Worm (Caenorhabditis elegans) whole organism, midembryonic: ENCODE data around the gene srz-14.

Source experiments
- ztf-23 ChIP-seq: fragments of 200-800 bp; sonication (Bioruptor generic); IDR thresholded peaks from 2 replicates; pipeline ENCODE4 v1.3.6; 2022; ENCODE audit warnings: missing genetic modification reagents, missing genetic modification characterization, missing compliant biosample characterization
- ztf-29 ChIP-seq: fragments of 200-800 bp; sonication (Bioruptor generic); IDR thresholded peaks from 2 replicates; pipeline ENCODE4 v1.3.6; 2022; ENCODE audit warnings: missing genetic modification reagents, missing genetic modification characterization, missing compliant biosample characterization

- TF ChIP-seq ztf-29 (GFP tag; lab: Robert Waterston, UW) (no peak), ztf-23 (no peak)
Observed at ce11 chrV:16159594-16159993, 23.9 kb upstream of the srz-14 start, which contains the start of gene F10A3.17.
